Worm (Caenorhabditis elegans): ENCODE data around the gene sod-5.

DNA sequence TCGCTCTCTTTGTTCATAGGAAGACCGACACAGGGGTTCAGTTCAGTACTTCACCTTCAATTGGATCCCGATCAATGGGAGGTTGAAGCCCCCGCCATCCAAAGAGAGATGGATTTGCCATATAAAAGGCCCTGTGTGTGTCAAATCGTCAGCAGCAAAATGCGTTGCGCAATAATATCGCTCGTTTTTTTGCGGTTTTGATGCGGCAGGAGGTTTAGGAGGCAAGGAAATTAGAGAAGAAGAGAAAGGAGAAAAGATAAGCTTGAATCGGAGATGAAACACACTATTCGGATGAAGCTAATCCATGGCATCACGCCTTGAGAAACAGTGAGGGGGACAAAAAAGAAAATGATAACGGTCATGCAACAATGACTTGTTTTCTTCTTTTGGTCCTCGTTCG, 23.0 kb upstream of the sod-5 start:
- TF ChIP-seq ceh-43 (GFP tag; optimal IDR thresholded peaks at IDR 0.05) = no peak
- no peak for TF ChIP-seq elt-1 (tag; optimal IDR thresholded peaks at IDR 0.05; ENCODE audit: borderline replicate concordance, insufficient read depth)
- TF ChIP-seq nhr-12 (tag; optimal IDR thresholded peaks at IDR 0.05) = no peak
